Worm (Caenorhabditis elegans) whole organism, late embryonic: ENCODE measurements around the gene C16A11.5.

ENCODE experiments used
- C08G9.2 ChIP-seq: sonication (generic microtip); optimal IDR thresholded peaks from 2 replicates; lab custom pipeline; 2016; ENCODE audit warnings: mild to moderate bottlenecking, missing genetic modification characterization, moderate library complexity, missing compliant biosample characterization
- K09A11.1 ChIP-seq: sonication (generic microtip); optimal IDR thresholded peaks from 2 replicates; lab custom pipeline; 2017; ENCODE audit warnings: antibody characterized with exemption, mild to moderate bottlenecking, missing genetic modification characterization, missing compliant biosample characterization; ENCODE audit not compliant: insufficient read depth
- Y22D7AL.16 ChIP-seq: sonication (generic microtip); optimal IDR thresholded peaks from 2 replicates; lab custom pipeline; 2016; ENCODE audit warnings: missing genetic modification characterization, missing compliant biosample characterization
- ahr-1 ChIP-seq: sonication (generic microtip); optimal IDR thresholded peaks from 2 replicates; lab custom pipeline; 2016; ENCODE audit warnings: missing genetic modification characterization, missing compliant biosample characterization
- ceh-14 ChIP-seq: sonication (generic microtip); optimal IDR thresholded peaks from 2 replicates; lab custom pipeline; 2016; ENCODE audit warnings: missing genotype, missing genetic modification characterization, missing compliant biosample characterization
- ceh-18 ChIP-seq: sonication (generic microtip); optimal IDR thresholded peaks from 2 replicates; lab custom pipeline; 2016; ENCODE audit warnings: missing genetic modification characterization, missing compliant biosample characterization
- ceh-19 ChIP-seq: fragments of 200-800 bp; sonication (Bioruptor generic); optimal IDR thresholded peaks from 2 replicates; lab custom pipeline; 2018; ENCODE audit warnings: mild to moderate bottlenecking, missing genetic modification characterization, missing compliant biosample characterization
- ceh-2 ChIP-seq: sonication (generic microtip); optimal IDR thresholded peaks from 2 replicates; lab custom pipeline; 2016; ENCODE audit warnings: missing genotype, missing genetic modification characterization, missing compliant biosample characterization
- ceh-24 ChIP-seq: sonication (generic microtip); optimal IDR thresholded peaks from 2 replicates; lab custom pipeline; 2016; ENCODE audit warnings: mild to moderate bottlenecking, missing genetic modification characterization, missing compliant biosample characterization
- ceh-31 ChIP-seq: sonication (generic microtip); optimal IDR thresholded peaks from 2 replicates; lab custom pipeline; 2016; ENCODE audit warnings: missing genetic modification characterization, missing compliant biosample characterization
- ceh-45 ChIP-seq: fragments of 200-800 bp; sonication (Bioruptor generic); IDR thresholded peaks from 2 replicates; pipeline ENCODE4 v1.3.6; 2022; ENCODE audit warnings: missing genetic modification reagents, missing genetic modification characterization, missing compliant biosample characterization
- ceh-48 ChIP-seq: sonication (generic microtip); optimal IDR thresholded peaks from 2 replicates; lab custom pipeline; 2016; ENCODE audit warnings: missing genetic modification characterization, inconsistent platforms, missing compliant biosample characterization
- ceh-6 ChIP-seq: fragments of 200-800 bp; sonication (Bioruptor generic); optimal IDR thresholded peaks from 2 replicates; lab custom pipeline; 2018; ENCODE audit warnings: mild to moderate bottlenecking, missing genetic modification characterization, missing compliant biosample characterization
- ets-4 ChIP-seq: sonication (generic microtip); optimal IDR thresholded peaks from 2 replicates; lab custom pipeline; 2016; ENCODE audit warnings: missing genetic modification characterization, missing compliant biosample characterization
- hlh-30 ChIP-seq: sonication (generic microtip); optimal IDR thresholded peaks from 2 replicates; lab custom pipeline; 2017; ENCODE audit warnings: antibody characterized with exemption, missing genetic modification characterization, missing compliant biosample characterization; ENCODE audit not compliant: insufficient read depth
- hlh-6 ChIP-seq: sonication (generic microtip); optimal IDR thresholded peaks from 2 replicates; lab custom pipeline; 2016; ENCODE audit warnings: missing genotype, missing genetic modification characterization, missing compliant biosample characterization
- hlh-8 ChIP-seq: sonication (generic microtip); optimal IDR thresholded peaks from 2 replicates; lab custom pipeline; 2016; ENCODE audit warnings: missing genotype, missing genetic modification characterization, missing compliant biosample characterization
- lim-6 ChIP-seq: sonication (generic microtip); optimal IDR thresholded peaks from 2 replicates; lab custom pipeline; 2016; ENCODE audit warnings: missing genetic modification characterization, missing compliant biosample characterization
- lin-11 ChIP-seq: fragments of 200-800 bp; sonication (Bioruptor generic); optimal IDR thresholded peaks from 2 replicates; lab custom pipeline; 2018; ENCODE audit warnings: mild to moderate bottlenecking, missing genetic modification characterization, missing compliant biosample characterization
- madf-2 ChIP-seq: sonication (generic microtip); optimal IDR thresholded peaks from 2 replicates; lab custom pipeline; 2017; ENCODE audit warnings: missing genetic modification characterization, missing compliant biosample characterization
- nfya-1 ChIP-seq: sonication (generic microtip); optimal IDR thresholded peaks from 2 replicates; lab custom pipeline; 2017; ENCODE audit warnings: missing genetic modification characterization, mild to moderate bottlenecking, missing compliant biosample characterization, antibody characterized with exemption, moderate library complexity
- nhr-232 ChIP-seq: sonication (generic microtip); optimal IDR thresholded peaks from 2 replicates; lab custom pipeline; 2016; ENCODE audit warnings: missing genetic modification characterization, missing compliant biosample characterization
- npax-4 ChIP-seq: sonication (generic microtip); optimal IDR thresholded peaks from 2 replicates; lab custom pipeline; 2016; ENCODE audit warnings: missing genetic modification characterization, missing compliant biosample characterization
- odd-2 ChIP-seq: sonication (generic microtip); optimal IDR thresholded peaks from 2 replicates; lab custom pipeline; 2017; ENCODE audit warnings: antibody characterized with exemption, mild to moderate bottlenecking, missing genetic modification characterization, missing compliant biosample characterization
- pag-3 ChIP-seq: sonication (generic microtip); optimal IDR thresholded peaks from 2 replicates; lab custom pipeline; 2016; ENCODE audit warnings: missing compliant biosample characterization, missing genetic modification characterization, borderline replicate concordance
- pax-1 ChIP-seq: fragments of 150-350 bp; optimal IDR thresholded peaks from 2 replicates; lab custom pipeline; 2014; ENCODE audit warnings: missing biosample characterization, missing genetic modification characterization
- pha-4 ChIP-seq: fragments of 150-350 bp; optimal IDR thresholded peaks from 2 replicates; lab custom pipeline; 2018; ENCODE audit warnings: missing biosample characterization, missing genetic modification reagents, missing genetic modification characterization
- pros-1 ChIP-seq: fragments of 150-350 bp; optimal IDR thresholded peaks from 2 replicates; lab custom pipeline; 2014; ENCODE audit warnings: missing biosample characterization, missing genetic modification reagents, missing genetic modification characterization
- rnt-1 ChIP-seq: sonication (generic microtip); optimal IDR thresholded peaks from 2 replicates; lab custom pipeline; 2016; ENCODE audit warnings: missing genetic modification characterization, missing compliant biosample characterization
- sdc-2 ChIP-seq: sonication (generic microtip); optimal IDR thresholded peaks from 2 replicates; lab custom pipeline; 2016; ENCODE audit warnings: missing genotype, missing genetic modification characterization, missing compliant biosample characterization
- sox-2 ChIP-seq: fragments of 200-800 bp; sonication (Bioruptor generic); IDR thresholded peaks from 2 replicates; pipeline ENCODE4 v1.3.6; 2022; ENCODE audit warnings: missing genetic modification reagents, missing genetic modification characterization, missing compliant biosample characterization
- sox-4 ChIP-seq: sonication (generic microtip); optimal IDR thresholded peaks from 2 replicates; lab custom pipeline; 2017; ENCODE audit warnings: mild to moderate bottlenecking, missing genetic modification characterization, inconsistent platforms, missing compliant biosample characterization
- tbx-2 ChIP-seq: sonication (generic microtip); optimal IDR thresholded peaks from 2 replicates; lab custom pipeline; 2016; ENCODE audit warnings: missing genetic modification characterization, missing compliant biosample characterization
- unc-3 ChIP-seq, 2 experiments: fragments of 200-800 bp in 1 of 2; sonication (Bioruptor generic) in 1 of 2; sonication (generic microtip) in 1 of 2; conservative IDR thresholded peaks in 1 of 2; optimal IDR thresholded peaks in 1 of 2; 2 replicates each; pipeline versions ENCODE4 v1.3.6 to Lab custom; 2016 to 2022; ENCODE audit warnings: missing compliant biosample characterization in 2 of 2, missing genetic modification characterization in 2 of 2, missing genetic modification reagents in 1 of 2
- unc-55 ChIP-seq: sonication (generic microtip); optimal IDR thresholded peaks from 2 replicates; lab custom pipeline; 2017; ENCODE audit warnings: missing biosample characterization, missing genetic modification reagents, missing genetic modification characterization
- zip-5 ChIP-seq: sonication (generic microtip); optimal IDR thresholded peaks from 2 replicates; lab custom pipeline; 2016; ENCODE audit warnings: missing genetic modification characterization, missing compliant biosample characterization

The C16A11.5 gene

ce11 chrII:4222983-4223382, at the start of gene C16A11.5:
Gene C16A11.5 (plus strand): TSS chrII:4223305.
- TF ChIP-seq hlh-6 (no peak), ceh-14 (no peak), sox-2 (GFP tag; lab: Robert Waterston, UW) (no peak), npax-4 (no peak), ceh-19 (GFP tag; lab: Kevin White, UChicago) (no peak), ets-4 (tag; lab: Kevin White, UChicago) (no peak), pros-1 (tag; lab: Kevin White, UChicago) (no peak), lim-6 (tag; lab: Kevin White, UChicago) (no peak), nfya-1 (tag; lab: Kevin White, UChicago) (no peak), pax-1 (no peak), ceh-6 (GFP tag; lab: Kevin White, UChicago) (no peak)

- TF ChIP-seq hlh-8 (tag; lab: Kevin White, UChicago) (no peak), ceh-18 (tag; lab: Kevin White, UChicago) (no peak), ceh-19 (GFP tag; lab: Kevin White, UChicago) (no peak), odd-2 (tag; lab: Kevin White, UChicago) (no peak), rnt-1 (tag; lab: Kevin White, UChicago) (no peak), ceh-14 (no peak), nhr-232 (tag; lab: Kevin White, UChicago) (no peak), ceh-6 (GFP tag; lab: Kevin White, UChicago) (no peak), ahr-1 (tag; lab: Kevin White, UChicago) (no peak), sox-2 (GFP tag; lab: Robert Waterston, UW) (no peak), ceh-2 (no peak), ceh-24 (tag; lab: Kevin White, UChicago) (no peak), madf-2 (no peak), ceh-31 (tag; lab: Kevin White, UChicago) (no peak), lin-11 (tag; lab: Kevin White, UChicago) (no peak), unc-55 (GFP tag; lab: Kevin White, UChicago) (no peak)
Observed at ce11 chrII:4173398-4173797, 49.7 kb upstream of the C16A11.5 start, which contains the start of gene R03H10.6. Gene R03H10.6 (minus strand): TSS chrII:4173498.

ce11 chrII:4173842-4174241, 49.3 kb upstream of the C16A11.5 start:
- TF ChIP-seq ceh-19 (GFP tag; lab: Kevin White, UChicago): no peak
- TF ChIP-seq, all 69 proteins: peak for 0

ce11 chrII:4178838-4179237, 44.3 kb upstream of the C16A11.5 start, which contains the start of gene R03H10.7:
Gene R03H10.7 (minus strand): TSS chrII:4178938.
- TF ChIP-seq sox-4 (tag; lab: Kevin White, UChicago): no peak
- no peak for TF ChIP-seq sdc-2 (tag; lab: Kevin White, UChicago)
- no peak for TF ChIP-seq ceh-48
- TF ChIP-seq pha-4 (tag; lab: Kevin White, UChicago): no peak
- TF ChIP-seq hlh-30 (tag; lab: Kevin White, UChicago): no peak
- TF ChIP-seq tbx-2: no peak
- no peak for TF ChIP-seq npax-4
- no peak for TF ChIP-seq Y22D7AL.16 (tag; lab: Kevin White, UChicago)
- TF ChIP-seq K09A11.1 (tag; lab: Kevin White, UChicago): no peak
- TF ChIP-seq ceh-18 (tag; lab: Kevin White, UChicago): no peak

ce11 chrII:4179897-4180296, 43.2 kb upstream of the C16A11.5 start, which contains the start of gene R03H10.1:
Gene R03H10.1 (plus strand): TSS chrII:4180248.
- TF ChIP-seq tbx-2 (no peak), lim-6 (tag; lab: Kevin White, UChicago) (no peak), ceh-45 (GFP tag; lab: Robert Waterston, UW) (no peak), K09A11.1 (tag; lab: Kevin White, UChicago) (no peak), unc-55 (GFP tag; lab: Kevin White, UChicago) (no peak), ceh-19 (GFP tag; lab: Kevin White, UChicago) (no peak), pag-3 (tag; lab: Kevin White, UChicago) (no peak), sdc-2 (tag; lab: Kevin White, UChicago) (no peak), unc-3 (GFP tag; conservative IDR thresholded peaks at IDR 0.05; lab: Robert Waterston, UW) (no peak), unc-3 (tag; optimal IDR thresholded peaks at IDR 0.05; lab: Kevin White, UChicago) (no peak), C08G9.2 (tag; lab: Kevin White, UChicago) (no peak), zip-5 (no peak), hlh-8 (tag; lab: Kevin White, UChicago) (no peak)
